Worm (Caenorhabditis elegans) whole organism, midembryonic: ENCODE measurements around the gene pat-12.
"Not testable (repeated sequence)": the region's sequence is repeated elsewhere in the genome, so short reads cannot be mapped to it uniquely, and the experiment has no call there.

Experiments used
- T22C8.4 ChIP-seq: fragments of 200-800 bp; sonication (Bioruptor generic); IDR thresholded peaks from 2 replicates; pipeline ENCODE4 v1.3.6; 2022; ENCODE audit warnings: missing genetic modification characterization, missing compliant biosample characterization
- cog-1 ChIP-seq: sonication (generic microtip); optimal IDR thresholded peaks from 2 replicates; lab custom pipeline; 2016; ENCODE audit warnings: missing genetic modification characterization, missing compliant biosample characterization
- flt-1 ChIP-seq: fragments of 200-800 bp; sonication (Bioruptor generic); IDR thresholded peaks from 2 replicates; pipeline ENCODE4 v1.3.6; 2022; ENCODE audit warnings: missing genetic modification characterization, missing compliant biosample characterization
- klf-2 ChIP-seq: fragments of 200-800 bp; sonication (Bioruptor generic); conservative IDR thresholded peaks from 2 replicates; pipeline ENCODE4 v1.3.6; 2022; ENCODE audit warnings: missing genetic modification reagents, missing genetic modification characterization, missing compliant biosample characterization
- med-1 ChIP-seq: sonication (generic microtip); optimal IDR thresholded peaks from 2 replicates; lab custom pipeline; 2017; ENCODE audit warnings: missing genetic modification characterization, mild to moderate bottlenecking, missing compliant biosample characterization, antibody characterized with exemption, missing genetic modification reagents; ENCODE audit not compliant: insufficient read depth
- ref-1 ChIP-seq: fragments of 200-800 bp; sonication (Bioruptor generic); conservative IDR thresholded peaks from 2 replicates; pipeline ENCODE4 v1.3.6; 2022; ENCODE audit warnings: missing genetic modification reagents, missing genetic modification characterization, missing compliant biosample characterization
- tab-1 ChIP-seq: fragments of 200-800 bp; sonication (Bioruptor generic); IDR thresholded peaks from 2 replicates; pipeline ENCODE4 v1.3.6; 2022; ENCODE audit warnings: missing genetic modification characterization, missing compliant biosample characterization
- ztf-23 ChIP-seq: fragments of 200-800 bp; sonication (Bioruptor generic); IDR thresholded peaks from 2 replicates; pipeline ENCODE4 v1.3.6; 2022; ENCODE audit warnings: missing genetic modification reagents, missing genetic modification characterization, missing compliant biosample characterization
- ztf-29 ChIP-seq: fragments of 200-800 bp; sonication (Bioruptor generic); IDR thresholded peaks from 2 replicates; pipeline ENCODE4 v1.3.6; 2022; ENCODE audit warnings: missing genetic modification reagents, missing genetic modification characterization, missing compliant biosample characterization

pat-12 gene

ce11 chrIII:698814-699213, 53.4 kb downstream of the pat-12 start:
- TF ChIP-seq tab-1 (GFP tag; lab: Robert Waterston, UW) (peak; percentile 68; the same call in 1 of the 2 replicates), T22C8.4 (GFP tag; lab: Robert Waterston, UW) (no peak), ref-1 (GFP tag; lab: Robert Waterston, UW) (peak; percentile 38; the same call in 1 of the 2 replicates), ztf-23 (GFP tag; lab: Robert Waterston, UW) (no peak), ztf-29 (no peak)

- TF ChIP-seq flt-1: no peak
- no peak for TF ChIP-seq ref-1 (GFP tag; lab: Robert Waterston, UW)
Measured at ce11 chrIII:696372-696771, 55.9 kb downstream of the pat-12 start, which contains the start of gene sel-15. TSS of gene sel-15 (minus strand) at chrIII:696472.

ce11 chrIII:691933-692332, 60.3 kb downstream of the pat-12 start, which contains the start of gene W02B3.7:
TSS of gene W02B3.7 (minus strand) at chrIII:692033.
- TF ChIP-seq ztf-23 (GFP tag; lab: Robert Waterston, UW) (no peak), tab-1 (GFP tag; lab: Robert Waterston, UW) (no peak), ztf-29 (no peak), med-1 (GFP tag; lab: Kevin White, UChicago) (no peak), ref-1 (GFP tag; lab: Robert Waterston, UW) (no peak), T22C8.4 (GFP tag; lab: Robert Waterston, UW) (no peak), cog-1 (tag; lab: Kevin White, UChicago) (no peak), klf-2 (no peak), flt-1 (no peak)

- TF ChIP-seq T22C8.4, ref-1, tab-1 (GFP tag; lab: Robert Waterston, UW): not testable (repeated sequence)
Measured at ce11 chrIII:688869-689268, 63.4 kb downstream of the pat-12 start, which contains the start of gene elf-1. TSS of gene elf-1 (plus strand) at chrIII:689169.

- no peak for TF ChIP-seq klf-2
- TF ChIP-seq cog-1 (tag; lab: Kevin White, UChicago): no peak
- TF ChIP-seq ztf-23 (GFP tag; lab: Robert Waterston, UW): no peak
- TF ChIP-seq med-1 (GFP tag; lab: Kevin White, UChicago): no peak
- no peak for TF ChIP-seq ref-1 (GFP tag; lab: Robert Waterston, UW)
- TF ChIP-seq T22C8.4 (GFP tag; lab: Robert Waterston, UW): no peak
- TF ChIP-seq ztf-29: no peak
- TF ChIP-seq tab-1 (GFP tag; lab: Robert Waterston, UW): no peak
- no peak for TF ChIP-seq flt-1
Measured at ce11 chrIII:688083-688482, 64.1 kb downstream of the pat-12 start.

- TF ChIP-seq ref-1 (GFP tag; lab: Robert Waterston, UW): no peak
- no peak for TF ChIP-seq flt-1
- TF ChIP-seq tab-1 (GFP tag; lab: Robert Waterston, UW): no peak
- no peak for TF ChIP-seq klf-2
- no peak for TF ChIP-seq ztf-23 (GFP tag; lab: Robert Waterston, UW)
- TF ChIP-seq T22C8.4 (GFP tag; lab: Robert Waterston, UW): no peak
- TF ChIP-seq cog-1 (tag; lab: Kevin White, UChicago): no peak
Measured at ce11 chrIII:683318-683717, 68.9 kb downstream of the pat-12 start, which contains the start of gene W02B3.4. TSS of gene W02B3.4 (minus strand) at chrIII:683418.
